Worm (Caenorhabditis elegans): ENCODE results near the gene eppl-1.
"Not testable (repeated sequence)": the region's sequence is repeated elsewhere in the genome, so short reads cannot be mapped to it uniquely, and the experiment has no call there.

DNA sequence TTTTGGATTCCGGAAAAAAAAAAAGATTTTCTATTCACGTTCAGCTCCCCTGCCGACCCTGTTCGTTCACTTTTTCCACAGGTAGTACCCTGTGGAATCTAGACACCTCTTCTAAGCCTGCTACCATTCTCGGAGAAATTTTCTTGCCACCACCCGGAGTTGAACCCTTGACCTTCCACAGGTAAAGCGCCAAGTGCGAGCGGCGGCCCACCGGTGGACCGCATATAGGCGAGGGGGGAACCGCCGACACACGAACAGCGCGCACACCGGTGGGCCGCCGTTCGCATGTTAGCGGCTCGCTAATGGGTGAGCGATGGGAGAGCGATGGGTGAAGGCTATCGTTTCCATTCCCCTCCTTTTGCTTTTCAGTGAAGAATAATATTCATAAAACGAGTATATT, 49.0 kb upstream of the eppl-1 start:
- not testable (repeated sequence) for TF ChIP-seq B0261.1 (tag; optimal IDR thresholded peaks at IDR 0.05); snpc-4 (GFP tag; optimal IDR thresholded peaks at IDR 0.05); snpc-4 (tag; optimal IDR thresholded peaks at IDR 0.05); K11D2.4 (GFP tag; IDR thresholded peaks at IDR 0.05); ama-1 (optimal IDR thresholded peaks at IDR 0.05); ama-1 (GFP tag; optimal IDR thresholded peaks at IDR 0.05); ztf-6 (GFP tag; IDR thresholded peaks at IDR 0.05); Y79H2A.3 (GFP tag; conservative IDR thresholded peaks at IDR 0.05); sea-2 (GFP tag; IDR thresholded peaks at IDR 0.05); rpc-1 (optimal IDR thresholded peaks at IDR 0.05); rpc-1 (tag; optimal IDR thresholded peaks at IDR 0.05); dpl-1 (GFP tag; optimal IDR thresholded peaks at IDR 0.05)

All from whole organism, young adult.